Fruit fly (Drosophila melanogaster): Measurements from ENCODE around the gene CG7840.

Gene CG7840

DNA sequence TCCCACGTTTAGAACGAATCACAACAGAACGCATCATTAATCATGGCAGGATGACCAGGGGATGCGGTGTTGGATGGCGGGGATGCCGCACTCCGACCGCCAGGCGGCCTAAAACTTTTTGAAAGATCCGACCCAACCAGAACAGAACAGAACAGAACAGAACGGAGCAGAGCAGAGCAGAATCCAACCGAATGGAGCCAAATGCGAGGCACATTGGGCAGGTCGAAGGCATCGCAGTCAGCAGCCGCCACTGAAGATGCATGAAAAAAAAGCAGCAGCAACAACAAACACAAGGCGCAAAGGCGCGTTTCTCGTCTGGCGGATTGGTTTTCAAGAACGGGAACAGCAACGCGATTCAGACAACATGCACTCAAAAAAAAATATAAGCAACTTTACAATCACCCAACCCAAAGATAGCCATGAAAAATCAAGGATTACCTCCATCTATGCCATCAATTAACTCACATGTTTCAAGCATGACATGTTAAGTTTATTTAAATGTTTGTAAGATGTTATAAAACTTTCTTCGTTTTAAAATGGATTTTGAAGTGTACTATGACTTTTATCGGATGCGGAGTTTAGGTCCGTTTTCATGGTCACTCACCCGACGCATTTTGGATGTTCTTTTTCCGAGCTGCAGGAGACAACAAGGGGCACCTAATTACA lies 25.9 kb upstream of the CG7840 start (continued):
- TF ChIP-seq CG17385 (GFP tag; optimal IDR thresholded peaks at IDR 0.05), result peak; percentile 44
- TF ChIP-seq p53 (GFP tag; optimal IDR thresholded peaks at IDR 0.05), result no peak
- peak; percentile 6; the same call in 1 of the 2 replicates for TF ChIP-seq sob (GFP tag; IDR thresholded peaks at IDR 0.05)
- TF ChIP-seq CG3995 (GFP tag; optimal IDR thresholded peaks at IDR 0.05), result no peak
- no peak for TF ChIP-seq CG6854 (GFP tag; optimal IDR thresholded peaks at IDR 0.05)
- peak; percentile 94 for TF ChIP-seq corto (GFP tag; optimal IDR thresholded peaks at IDR 0.05)
- TF ChIP-seq pan (optimal IDR thresholded peaks at IDR 0.05), result no peak
- TF ChIP-seq pan (GFP tag; optimal IDR thresholded peaks at IDR 0.05 in 1 of 2, IDR thresholded peaks at IDR 0.05 in 1 of 2), result peak in 1 of 2 experiments; percentile 42
- TF ChIP-seq CG12744 (GFP tag; optimal IDR thresholded peaks at IDR 0.05), result no peak
- TF ChIP-seq CG4282 (GFP tag; optimal IDR thresholded peaks at IDR 0.05), result no peak
- no peak for TF ChIP-seq CG10565 (GFP tag; optimal IDR thresholded peaks at IDR 0.05)
- peak; percentile 43 for TF ChIP-seq Rx (GFP tag; IDR thresholded peaks at IDR 0.05)
- peak; percentile 30 for TF ChIP-seq ems (GFP tag; optimal IDR thresholded peaks at IDR 0.05)
- no peak for TF ChIP-seq gce (GFP tag; IDR thresholded peaks at IDR 0.05)
- TF ChIP-seq z (GFP tag; IDR thresholded peaks at IDR 0.05), result no peak; the same call in 2 of the 3 replicates
- peak; percentile 4 for TF ChIP-seq CG12659 (GFP tag; optimal IDR thresholded peaks at IDR 0.05)
- no peak for TF ChIP-seq br (optimal IDR thresholded peaks at IDR 0.05)
- TF ChIP-seq CG6791 (GFP tag; IDR thresholded peaks at IDR 0.05; ENCODE audit: partially characterized antibody), result no peak
- TF ChIP-seq CG13624 (GFP tag; optimal IDR thresholded peaks at IDR 0.05), result no peak
- TF ChIP-seq CG13123 (GFP tag; optimal IDR thresholded peaks at IDR 0.05), result peak; percentile 30
- TF ChIP-seq NC2β (GFP tag; optimal IDR thresholded peaks at IDR 0.05), result peak; percentile 68
- TF ChIP-seq MESR4 (GFP tag; optimal IDR thresholded peaks at IDR 0.05), result no peak
- TF ChIP-seq CG9876 (GFP tag; optimal IDR thresholded peaks at IDR 0.05), result no peak
- no peak for TF ChIP-seq Hand (GFP tag; optimal IDR thresholded peaks at IDR 0.05)
- TF ChIP-seq pnt (GFP tag; optimal IDR thresholded peaks at IDR 0.05), result peak; percentile 49
- no peak for TF ChIP-seq Myb (GFP tag; optimal IDR thresholded peaks at IDR 0.05)
- no peak for TF ChIP-seq NK7.1 (GFP tag; optimal IDR thresholded peaks at IDR 0.05)
- peak; percentile 71 for TF ChIP-seq Oli (tag; optimal IDR thresholded peaks at IDR 0.05)
- peak; percentile 18; the same call in 1 of the 2 replicates for TF ChIP-seq klu (GFP tag; IDR thresholded peaks at IDR 0.05)
- no peak for TF ChIP-seq psq (GFP tag; optimal IDR thresholded peaks at IDR 0.05)
- peak; percentile 12 to 48 for TF ChIP-seq Hr51 (GFP tag; optimal IDR thresholded peaks at IDR 0.05)
- peak; percentile 22 for TF ChIP-seq Mad (GFP tag; optimal IDR thresholded peaks at IDR 0.05)
- no peak for TF ChIP-seq vnd (GFP tag; IDR thresholded peaks at IDR 0.05; ENCODE audit: partially characterized antibody)
- no peak for TF ChIP-seq jigr1 (GFP tag; IDR thresholded peaks at IDR 0.05)
- peak; percentile 29 for TF ChIP-seq Usf (GFP tag; optimal IDR thresholded peaks at IDR 0.05)
- no peak for TF ChIP-seq fd3F (GFP tag; optimal IDR thresholded peaks at IDR 0.05)
- no peak for TF ChIP-seq Nf-YC (tag; optimal IDR thresholded peaks at IDR 0.05)
- no peak for TF ChIP-seq kay (GFP tag; optimal IDR thresholded peaks at IDR 0.05)
- peak; percentile 69 for TF ChIP-seq row (GFP tag; IDR thresholded peaks at IDR 0.05)
- TF ChIP-seq CG17568 (GFP tag; optimal IDR thresholded peaks at IDR 0.05), result peak; percentile 28
- TF ChIP-seq salm (tag; optimal IDR thresholded peaks at IDR 0.05), result no peak
- TF ChIP-seq unpg (GFP tag; optimal IDR thresholded peaks at IDR 0.05), result peak; percentile 76
- TF ChIP-seq MBD-R2 (GFP tag; IDR thresholded peaks at IDR 0.05), result no peak
- no peak for TF ChIP-seq CG13894 (tag; optimal IDR thresholded peaks at IDR 0.05)
- TF ChIP-seq hth (optimal IDR thresholded peaks at IDR 0.05), result no peak
- TF ChIP-seq CG11093 (GFP tag; IDR thresholded peaks at IDR 0.05), result no peak
- TF ChIP-seq Ada2b (GFP tag; IDR thresholded peaks at IDR 0.05), result no peak
- peak; percentile 6 for TF ChIP-seq CG9437 (GFP tag; optimal IDR thresholded peaks at IDR 0.05)
- TF ChIP-seq CG7963 (GFP tag; IDR thresholded peaks at IDR 0.05; ENCODE audit: partially characterized antibody), result no peak
- TF ChIP-seq sc (optimal IDR thresholded peaks at IDR 0.05), result no peak
- peak; percentile 62 for TF ChIP-seq sc (GFP tag; optimal IDR thresholded peaks at IDR 0.05)
- TF ChIP-seq NFAT (GFP tag; IDR thresholded peaks at IDR 0.05), result no peak

Measured in whole organism, embryonic.